Fruit fly (Drosophila melanogaster) whole organism, embryonic: ENCODE data around the gene Sf3b3.

ENCODE experiments used
- B-H1 ChIP-seq: fragments of 200-800 bp; sonication (Bioruptor generic); IDR thresholded peaks from 3 replicates; pipeline ENCODE4 v1.3.6; 2022; ENCODE audit warnings: missing biosample characterization, missing genetic modification characterization
- Blimp-1 ChIP-seq: fragments of 200-800 bp; sonication (Bioruptor generic); optimal IDR thresholded peaks from 3 replicates; lab custom pipeline; 2018; ENCODE audit warnings: missing biosample characterization, missing genetic modification characterization, mild to moderate bottlenecking, moderate library complexity, missing genetic modification reagents
- C15 ChIP-seq: fragments of 200-800 bp; sonication (Bioruptor generic); IDR thresholded peaks from 3 replicates; pipeline ENCODE4 v1.3.6; 2022; ENCODE audit warnings: missing biosample characterization, missing genetic modification characterization
- CG10462 ChIP-seq: fragments of 200-800 bp; sonication (Bioruptor generic); optimal IDR thresholded peaks from 2 replicates; lab custom pipeline; 2016; ENCODE audit warnings: missing biosample characterization, missing genetic modification characterization
- CG10979 ChIP-seq: fragments of 200-800 bp; sonication (Bioruptor generic); optimal IDR thresholded peaks from 2 replicates; lab custom pipeline; 2018; ENCODE audit warnings: missing biosample characterization, mild to moderate bottlenecking, missing genetic modification characterization, moderate library complexity
- CG11247 ChIP-seq: fragments of 200-800 bp; sonication (Bioruptor generic); IDR thresholded peaks from 2 replicates; pipeline ENCODE4 v1.3.6; 2022; ENCODE audit warnings: missing biosample characterization, missing genetic modification characterization
- CG12219 ChIP-seq: fragments of 200-800 bp; sonication (Bioruptor generic); optimal IDR thresholded peaks from 3 replicates; lab custom pipeline; 2018; ENCODE audit warnings: missing biosample characterization, mild to moderate bottlenecking, missing genetic modification characterization
- CG12236 ChIP-seq: fragments of 200-800 bp; sonication (Bioruptor generic); optimal IDR thresholded peaks from 2 replicates; lab custom pipeline; 2016; ENCODE audit warnings: missing biosample characterization, missing genetic modification characterization
- CG14050 ChIP-seq: fragments of 200-800 bp; sonication (Bioruptor generic); IDR thresholded peaks from 3 replicates; pipeline ENCODE4 v1.3.6; 2022; ENCODE audit warnings: missing biosample characterization, missing genetic modification characterization
- CG14710 ChIP-seq: fragments of 200-800 bp; sonication (Bioruptor generic); optimal IDR thresholded peaks from 3 replicates; lab custom pipeline; 2019; ENCODE audit warnings: missing biosample characterization, mild to moderate bottlenecking, missing genetic modification characterization, moderate library complexity
- CG1602 ChIP-seq: fragments of 200-800 bp; sonication (Bioruptor generic); optimal IDR thresholded peaks from 3 replicates; lab custom pipeline; 2016; ENCODE audit warnings: missing biosample characterization, missing genetic modification characterization
- CG17912 ChIP-seq: fragments of 200-800 bp; sonication (Bioruptor generic); optimal IDR thresholded peaks from 2 replicates; lab custom pipeline; 2018; ENCODE audit warnings: missing biosample characterization, mild to moderate bottlenecking, missing genetic modification characterization
- CG1792 ChIP-seq: fragments of 200-800 bp; sonication (Bioruptor generic); optimal IDR thresholded peaks from 2 replicates; lab custom pipeline; 2016; ENCODE audit warnings: missing biosample characterization, missing genetic modification characterization
- CG3407 ChIP-seq: fragments of 200-800 bp; sonication (Bioruptor generic); optimal IDR thresholded peaks from 2 replicates; lab custom pipeline; 2018; ENCODE audit warnings: missing biosample characterization, mild to moderate bottlenecking, missing genetic modification characterization
- CG34422 ChIP-seq: fragments of 200-800 bp; sonication (Bioruptor generic); IDR thresholded peaks from 3 replicates; pipeline ENCODE4 v1.3.6; 2022; ENCODE audit warnings: missing biosample characterization, missing genetic modification characterization
- CG3726 ChIP-seq: fragments of 200-800 bp; sonication (Bioruptor generic); IDR thresholded peaks from 3 replicates; pipeline ENCODE4, ENCODE4 v1.3.6; 2022; ENCODE audit warnings: missing biosample characterization, missing genetic modification characterization
- CG3847 ChIP-seq: fragments of 200-800 bp; sonication (Bioruptor generic); IDR thresholded peaks from 2 replicates; pipeline ENCODE4 v1.3.6; 2022; ENCODE audit warnings: missing biosample characterization, missing genetic modification characterization
- CG4282 ChIP-seq: fragments of 200-800 bp; sonication (Bioruptor generic); optimal IDR thresholded peaks from 2 replicates; lab custom pipeline; 2016; ENCODE audit warnings: missing biosample characterization, missing genetic modification characterization
- CG4617 ChIP-seq: fragments of 200-800 bp; sonication (Bioruptor generic); optimal IDR thresholded peaks from 3 replicates; lab custom pipeline; 2016; ENCODE audit warnings: missing biosample characterization, missing genetic modification characterization, borderline replicate concordance
- CG5953 ChIP-seq: fragments of 200-800 bp; sonication (Bioruptor generic); IDR thresholded peaks from 2 replicates; pipeline ENCODE4 v1.3.6; 2022; ENCODE audit warnings: missing biosample characterization, missing genetic modification characterization
- CG7928 ChIP-seq: fragments of 200-800 bp; sonication (Bioruptor generic); optimal IDR thresholded peaks from 2 replicates; lab custom pipeline; 2017; ENCODE audit warnings: missing biosample characterization, mild to moderate bottlenecking, missing genetic modification characterization
- CG7963 ChIP-seq: fragments of 200-800 bp; sonication (Bioruptor generic); IDR thresholded peaks from 3 replicates; pipeline ENCODE4 v1.3.6; 2022; ENCODE audit warnings: missing biosample characterization, missing genetic modification characterization; ENCODE audit not compliant: partially characterized antibody
- CHES-1-like ChIP-seq: fragments of 200-800 bp; sonication (Bioruptor generic); optimal IDR thresholded peaks from 2 replicates; lab custom pipeline; 2016; ENCODE audit warnings: missing biosample characterization, missing genetic modification characterization
- Fer1 ChIP-seq: fragments of 200-800 bp; sonication (Bioruptor generic); optimal IDR thresholded peaks from 2 replicates; lab custom pipeline; 2017; ENCODE audit warnings: missing biosample characterization, mild to moderate bottlenecking, missing genetic modification characterization
- H2.0 ChIP-seq: fragments of 200-800 bp; sonication (Bioruptor generic); IDR thresholded peaks from 2 replicates; pipeline ENCODE4 v1.3.6; 2022; ENCODE audit warnings: missing biosample characterization, missing genetic modification characterization
- Hr3 ChIP-seq: fragments of 200-800 bp; sonication (Bioruptor generic); optimal IDR thresholded peaks from 3 replicates; lab custom pipeline; 2016; ENCODE audit warnings: missing biosample characterization, missing genetic modification characterization
- Mrtf ChIP-seq: fragments of 200-800 bp; sonication (Bioruptor generic); IDR thresholded peaks from 3 replicates; pipeline ENCODE4 v1.3.6; 2022; ENCODE audit warnings: missing biosample characterization, missing genetic modification characterization
- Rx ChIP-seq: fragments of 200-800 bp; sonication (Bioruptor generic); IDR thresholded peaks from 2 replicates; pipeline ENCODE4 v1.3.6; 2022; ENCODE audit warnings: missing biosample characterization, missing genetic modification characterization
- Sox100B ChIP-seq: fragments of 200-800 bp; sonication (Bioruptor generic); optimal IDR thresholded peaks from 3 replicates; lab custom pipeline; 2018; ENCODE audit warnings: missing biosample characterization, mild to moderate bottlenecking, missing genetic modification characterization
- YL-1 ChIP-seq: fragments of 200-800 bp; sonication (Bioruptor generic); optimal IDR thresholded peaks from 3 replicates; lab custom pipeline; 2017; ENCODE audit warnings: missing biosample characterization, mild to moderate bottlenecking, missing genetic modification characterization
- caup ChIP-seq: fragments of 200-800 bp; sonication (Bioruptor generic); optimal IDR thresholded peaks from 3 replicates; lab custom pipeline; 2017; ENCODE audit warnings: missing biosample characterization, mild to moderate bottlenecking, missing genetic modification characterization, moderate library complexity; ENCODE audit not compliant: severe bottlenecking
- chinmo ChIP-seq: fragments of 200-800 bp; sonication (Bioruptor generic); IDR thresholded peaks from 4 replicates; pipeline ENCODE4 v1.3.6; 2022; ENCODE audit warnings: missing biosample characterization, missing genetic modification characterization; ENCODE audit not compliant: partially characterized antibody
- ci ChIP-seq: fragments of 200-800 bp; sonication (Bioruptor generic); IDR thresholded peaks from 3 replicates; pipeline ENCODE4 v1.3.6; 2022; ENCODE audit warnings: missing biosample characterization, missing genetic modification characterization
- dpn ChIP-seq, 2 experiments: fragments of 200-800 bp; sonication (Bioruptor generic); optimal IDR thresholded peaks; 3 replicates each; lab custom pipeline; 2016; ENCODE audit warnings: missing biosample characterization in 2 of 2, missing genetic modification characterization in 2 of 2
- fd96Cb ChIP-seq: fragments of 200-800 bp; sonication (Bioruptor generic); optimal IDR thresholded peaks from 2 replicates; lab custom pipeline; 2018; ENCODE audit warnings: missing biosample characterization, mild to moderate bottlenecking, missing genetic modification characterization, moderate library complexity
- gro ChIP-seq: fragments of 200-800 bp; sonication (Bioruptor generic); optimal IDR thresholded peaks from 2 replicates; lab custom pipeline; 2016; ENCODE audit warnings: missing biosample characterization, missing genetic modification characterization
- nerfin-1 ChIP-seq: fragments of 200-800 bp; sonication (Bioruptor generic); optimal IDR thresholded peaks from 3 replicates; lab custom pipeline; 2019; ENCODE audit warnings: missing biosample characterization, mild to moderate bottlenecking, missing genetic modification characterization, moderate library complexity
- odd ChIP-seq: fragments of 200-800 bp; sonication (Bioruptor generic); optimal IDR thresholded peaks from 2 replicates; lab custom pipeline; 2017; ENCODE audit warnings: missing biosample characterization, mild to moderate bottlenecking, missing genetic modification characterization
- rib ChIP-seq: fragments of 200-800 bp; sonication (Bioruptor generic); IDR thresholded peaks from 2 replicates; pipeline ENCODE4 v1.3.6; 2022; ENCODE audit warnings: missing biosample characterization, missing genetic modification characterization
- slp2 ChIP-seq: fragments of 200-800 bp; sonication (Bioruptor generic); optimal IDR thresholded peaks from 2 replicates; lab custom pipeline; 2016; ENCODE audit warnings: missing biosample characterization, missing genetic modification characterization
- toy ChIP-seq: fragments of 200-800 bp; sonication (Bioruptor generic); IDR thresholded peaks from 2 replicates; pipeline ENCODE4 v1.3.6; 2022; ENCODE audit warnings: missing biosample characterization, missing genetic modification characterization
- unc-4 ChIP-seq: fragments of 200-800 bp; sonication (Bioruptor generic); IDR thresholded peaks from 2 replicates; pipeline ENCODE4 v1.3.6; 2022; ENCODE audit warnings: missing biosample characterization, missing genetic modification characterization; ENCODE audit not compliant: partially characterized antibody
- wek ChIP-seq: fragments of 200-800 bp; sonication (Bioruptor generic); optimal IDR thresholded peaks from 3 replicates; lab custom pipeline; 2018; ENCODE audit warnings: missing biosample characterization, mild to moderate bottlenecking, missing genetic modification characterization, moderate library complexity
- zen ChIP-seq: fragments of 200-800 bp; sonication (Bioruptor generic); optimal IDR thresholded peaks from 3 replicates; lab custom pipeline; 2018; ENCODE audit warnings: missing biosample characterization, mild to moderate bottlenecking, missing genetic modification characterization, moderate library complexity

Sf3b3 gene

DNA sequence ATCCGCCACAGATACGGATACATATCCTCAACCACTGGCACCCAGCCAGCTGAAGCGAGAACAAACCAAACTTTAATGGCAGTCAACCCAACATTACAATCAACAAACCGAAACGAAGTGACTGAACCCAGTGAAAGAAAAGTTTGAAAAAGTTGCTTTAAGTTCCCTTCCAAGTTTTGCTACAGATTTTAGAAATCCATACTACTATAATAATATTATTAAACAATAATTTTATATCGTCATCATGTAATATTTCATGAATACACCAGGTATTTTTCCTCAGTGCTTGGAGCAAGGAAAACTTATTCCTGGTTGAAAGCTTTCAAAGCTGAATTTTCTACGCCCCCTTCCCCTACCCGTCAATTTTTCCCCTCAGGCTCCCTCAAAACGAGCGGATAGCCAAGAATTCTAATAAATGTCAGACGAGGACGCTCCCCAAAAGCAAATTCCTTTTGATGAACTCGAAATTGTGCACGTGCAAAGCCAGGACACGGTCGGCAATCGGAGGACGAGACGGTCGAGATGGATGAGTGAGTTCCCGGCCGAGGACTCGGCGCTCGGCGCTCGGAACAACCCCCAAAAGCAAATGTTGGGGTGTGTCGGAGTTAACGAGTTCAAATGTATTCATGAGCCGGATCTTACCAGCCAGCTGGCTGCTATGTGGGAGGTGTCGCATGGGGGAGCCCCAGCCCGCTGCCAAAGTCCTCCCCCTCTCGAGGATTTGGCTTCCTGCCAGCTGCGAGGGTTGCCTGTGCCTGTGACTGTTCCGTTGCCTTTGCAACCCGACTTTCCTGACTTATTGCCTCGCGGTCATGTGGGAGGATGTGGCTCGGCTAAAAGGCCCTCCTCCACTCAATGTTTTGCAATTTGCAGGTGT lies 36.0 kb downstream of the Sf3b3 start (continued):
- TF ChIP-seq CG14710 (tag; lab: Kevin White, UChicago) (peak; percentile 33), rib (GFP tag; lab: Robert Waterston, UW) (no peak), Sox100B (GFP tag; lab: Kevin White, UChicago) (peak; percentile 63), CG3726 (GFP tag; lab: Robert Waterston, UW) (no peak), Mrtf (GFP tag; lab: Robert Waterston, UW) (0 out of 3 replicates have a peak, but pooled peaks have one; percentile 22), CG1602 (no peak), CG10979 (tag; lab: Kevin White, UChicago) (peak; percentile 62), zen (tag; lab: Kevin White, UChicago) (no peak), fd96Cb (tag; lab: Kevin White, UChicago) (peak; percentile 69), Fer1 (peak; percentile 78), CG3847 (no peak), nerfin-1 (tag; lab: Kevin White, UChicago) (peak; percentile 11), ci (GFP tag; lab: Robert Waterston, UW) (peak; percentile 43; the same call in 1 of the 3 replicates), gro (GFP tag; lab: Kevin White, UChicago) (no peak), toy (GFP tag; lab: Robert Waterston, UW) (no peak), B-H1 (GFP tag; lab: Robert Waterston, UW) (0 out of 3 replicates have a peak, but pooled peaks have one; percentile 17), CG1792 (GFP tag; lab: Kevin White, UChicago) (no peak), CG3407 (GFP tag; lab: Kevin White, UChicago) (no peak), CG11247 (GFP tag; lab: Robert Waterston, UW) (0 out of 2 replicates have a peak, but pooled peaks have one; percentile 21), chinmo (GFP tag; lab: Robert Waterston, UW) (0 out of 4 replicates have a peak, but pooled peaks have one; percentile 8), caup (GFP tag; lab: Kevin White, UChicago) (peak; percentile 58), CG12236 (GFP tag; lab: Kevin White, UChicago) (no peak), CG7963 (GFP tag; lab: Robert Waterston, UW) (no peak), odd (no peak), Rx (peak; percentile 29; the same call in 1 of the 2 replicates), wek (GFP tag; lab: Kevin White, UChicago) (no peak), CG17912 (GFP tag; lab: Kevin White, UChicago) (no peak), Blimp-1 (GFP tag; lab: Kevin White, UChicago) (peak; percentile 62), dpn (GFP tag; optimal IDR thresholded peaks at IDR 0.05; lab: Kevin White, UChicago) (no peak), CG5953 (0 out of 2 replicates have a peak, but pooled peaks have one; percentile 35), CG14050 (GFP tag; lab: Robert Waterston, UW) (peak; percentile 17; the same call in 1 of the 3 replicates), unc-4 (GFP tag; lab: Robert Waterston, UW) (no peak), CG12219 (peak; percentile 6), CG10462 (GFP tag; lab: Kevin White, UChicago) (no peak), H2.0 (GFP tag; lab: Robert Waterston, UW) (no peak), CG7928 (no peak), slp2 (GFP tag; lab: Kevin White, UChicago) (no peak), YL-1 (no peak), CG34422 (GFP tag; lab: Robert Waterston, UW) (0 out of 3 replicates have a peak, but pooled peaks have one; percentile 45), Hr3 (GFP tag; lab: Kevin White, UChicago) (no peak), CHES-1-like (GFP tag; lab: Kevin White, UChicago) (no peak), CG4617 (GFP tag; lab: Kevin White, UChicago) (no peak), C15 (no peak), CG4282 (GFP tag; lab: Kevin White, UChicago) (no peak)
- TF ChIP-seq, all 482 proteins: peak for 186
